Fruit fly (Drosophila melanogaster): ENCODE results near the gene CG10343.

The CG10343 gene

dm6 chr2L:18663395-18663794 lies 39.9 kb upstream of the CG10343 start (continued):
- TF ChIP-seq cyc (GFP tag; optimal IDR thresholded peaks at IDR 0.05): no peak
- TF ChIP-seq CG3919 (GFP tag; optimal IDR thresholded peaks at IDR 0.05): peak; percentile 18
- peak; percentile 34 for TF ChIP-seq CG31627 (GFP tag; optimal IDR thresholded peaks at IDR 0.05)
- peak; percentile 52; the same call in 2 of the 3 replicates for TF ChIP-seq CG6163 (GFP tag; IDR thresholded peaks at IDR 0.05)
- peak; percentile 21 for TF ChIP-seq lz (GFP tag; optimal IDR thresholded peaks at IDR 0.05)

dm6 chr2L:18664707-18665550 lies 38.3 kb upstream of the CG10343 start:
- TF ChIP-seq Blimp-1 (GFP tag; optimal IDR thresholded peaks at IDR 0.05) (peak; percentile 65), eg (GFP tag; IDR thresholded peaks at IDR 0.05) (0 out of 3 replicates have a peak, but pooled peaks have one; percentile 6), Sox14 (GFP tag; optimal IDR thresholded peaks at IDR 0.05) (peak; percentile 89), fkh (GFP tag; optimal IDR thresholded peaks at IDR 0.05) (no peak), CG6792 (GFP tag; optimal IDR thresholded peaks at IDR 0.05) (peak; percentile 74), acj6 (GFP tag; optimal IDR thresholded peaks at IDR 0.05) (peak; percentile 79), Gug (GFP tag; IDR thresholded peaks at IDR 0.05) (peak; percentile 35; the same call in 1 of the 2 replicates), CG4318 (GFP tag; optimal IDR thresholded peaks at IDR 0.05) (peak; percentile 44), lz (GFP tag; optimal IDR thresholded peaks at IDR 0.05) (peak; percentile 88), CG1621 (tag; optimal IDR thresholded peaks at IDR 0.05) (peak; percentile 64), OdsH (GFP tag; optimal IDR thresholded peaks at IDR 0.05) (peak; percentile 81), CG34406 (GFP tag; optimal IDR thresholded peaks at IDR 0.05) (peak; percentile 71), spab (GFP tag; optimal IDR thresholded peaks at IDR 0.05) (peak; percentile 83), Met (GFP tag; optimal IDR thresholded peaks at IDR 0.05) (peak; percentile 93), CG16779 (tag; optimal IDR thresholded peaks at IDR 0.05) (peak; percentile 50), CG6163 (GFP tag; IDR thresholded peaks at IDR 0.05) (peak; percentile 47), CG11294 (GFP tag; IDR thresholded peaks at IDR 0.05) (no peak), CG11902 (GFP tag; optimal IDR thresholded peaks at IDR 0.05) (no peak), CG8319 (GFP tag; optimal IDR thresholded peaks at IDR 0.05) (peak; percentile 23), CG7368 (GFP tag; optimal IDR thresholded peaks at IDR 0.05) (peak; percentile 40), Hr39 (GFP tag; optimal IDR thresholded peaks at IDR 0.05) (peak; percentile 70), Lpt (GFP tag; optimal IDR thresholded peaks at IDR 0.05) (peak; percentile 76), CG3032 (tag; optimal IDR thresholded peaks at IDR 0.05) (peak; percentile 89), Hr4 (GFP tag; optimal IDR thresholded peaks at IDR 0.05) (peak; percentile 50), dsx (GFP tag; optimal IDR thresholded peaks at IDR 0.05; ENCODE audit: poor library complexity, severe bottlenecking) (peak; percentile 81), CG8119 (GFP tag; IDR thresholded peaks at IDR 0.05) (peak; percentile 70), CG32006 (GFP tag; optimal IDR thresholded peaks at IDR 0.05) (peak; percentile 81), Eip93F (GFP tag; optimal IDR thresholded peaks at IDR 0.05) (no peak), dac (GFP tag; optimal IDR thresholded peaks at IDR 0.05) (peak; percentile 5), CG10669 (GFP tag; optimal IDR thresholded peaks at IDR 0.05) (peak; percentile 81), Hr38 (GFP tag; optimal IDR thresholded peaks at IDR 0.05) (no peak), fd59A (GFP tag; optimal IDR thresholded peaks at IDR 0.05) (peak; percentile 77), achi (GFP tag; optimal IDR thresholded peaks at IDR 0.05) (peak; percentile 84), cyc (GFP tag; optimal IDR thresholded peaks at IDR 0.05) (peak; percentile 78), CG11762 (GFP tag; optimal IDR thresholded peaks at IDR 0.05; ENCODE audit: insufficient read depth) (peak; percentile 63), Smox (GFP tag; optimal IDR thresholded peaks at IDR 0.05) (peak; percentile 85), CG31627 (GFP tag; optimal IDR thresholded peaks at IDR 0.05) (peak; percentile 80), CG10631 (GFP tag; optimal IDR thresholded peaks at IDR 0.05) (peak; percentile 82), svp (GFP tag) (peak; percentile 90), fd85E (GFP tag; optimal IDR thresholded peaks at IDR 0.05) (no peak), CG8632 (GFP tag; optimal IDR thresholded peaks at IDR 0.05) (peak; percentile 62), ss (GFP tag; optimal IDR thresholded peaks at IDR 0.05) (peak; percentile 85 to 88), vri (GFP tag; optimal IDR thresholded peaks at IDR 0.05) (peak; percentile 55), Sox15 (GFP tag; optimal IDR thresholded peaks at IDR 0.05) (peak; percentile 23), esn (GFP tag; optimal IDR thresholded peaks at IDR 0.05) (peak; percentile 92), Ets96B (tag; optimal IDR thresholded peaks at IDR 0.05) (peak; percentile 87)
